Worm (Caenorhabditis elegans): Measurements from ENCODE around the gene T26E4.4.

- TF ChIP-seq him-1 (tag; optimal IDR thresholded peaks at IDR 0.05) (no peak), dao-5 (tag; optimal IDR thresholded peaks at IDR 0.05) (no peak), W03F9.2 (tag; optimal IDR thresholded peaks at IDR 0.05) (no peak)
These were observed 33.8 kb upstream of the T26E4.4 start, which contains the start of gene srbc-51 for ce11 chrV:15826110-15826509.

Measured in whole organism, L4/young adult.